Fruit fly (Drosophila melanogaster): ENCODE data around the gene Acp1.

DNA sequence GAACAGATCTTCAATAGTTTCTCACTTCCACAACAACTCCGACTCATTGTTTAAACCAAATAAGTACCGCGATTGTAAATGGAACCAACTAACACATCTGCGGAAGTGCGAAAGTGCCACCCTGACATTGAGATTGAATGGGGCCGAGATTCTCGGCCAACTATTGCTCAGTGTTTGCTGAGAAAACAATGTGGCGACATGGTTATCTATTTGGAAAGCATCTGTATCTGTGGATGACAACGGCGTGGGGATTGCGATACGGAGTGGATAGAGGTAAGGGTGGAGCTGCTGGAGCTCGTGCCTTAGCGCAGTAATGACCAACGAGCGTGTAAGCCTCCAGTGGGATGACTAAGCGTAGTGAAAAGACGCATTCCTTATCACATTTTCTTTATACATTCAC is 33.9 kb upstream of the Acp1 start:
- TF ChIP-seq EcR (GFP tag; optimal IDR thresholded peaks at IDR 0.05) (no peak), CG4496 (GFP tag; IDR thresholded peaks at IDR 0.05) (no peak), fd96Ca (GFP tag; IDR thresholded peaks at IDR 0.05) (no peak)

All from whole organism, pupa.